Worm (Caenorhabditis elegans) whole organism, late embryonic: ENCODE measurements around the gene K02D10.8.

Experiments
- C38D4.7 ChIP-seq: fragments of 200-800 bp; sonication (Bioruptor generic); optimal IDR thresholded peaks from 2 replicates; lab custom pipeline; 2018; ENCODE audit warnings: mild to moderate bottlenecking, missing genetic modification characterization, moderate library complexity, missing compliant biosample characterization
- K02D7.2 ChIP-seq: sonication (generic microtip); optimal IDR thresholded peaks from 2 replicates; lab custom pipeline; 2017; ENCODE audit warnings: mild to moderate bottlenecking, missing genetic modification characterization, missing compliant biosample characterization
- K09A11.1 ChIP-seq: sonication (generic microtip); optimal IDR thresholded peaks from 2 replicates; lab custom pipeline; 2017; ENCODE audit warnings: antibody characterized with exemption, mild to moderate bottlenecking, missing genetic modification characterization, missing compliant biosample characterization; ENCODE audit not compliant: insufficient read depth
- T23F11.4 ChIP-seq: fragments of 200-800 bp; sonication (Bioruptor generic); optimal IDR thresholded peaks from 2 replicates; lab custom pipeline; 2018; ENCODE audit warnings: mild to moderate bottlenecking, missing genetic modification characterization, missing compliant biosample characterization
- Y22D7AL.16 ChIP-seq: sonication (generic microtip); optimal IDR thresholded peaks from 2 replicates; lab custom pipeline; 2016; ENCODE audit warnings: missing genetic modification characterization, missing compliant biosample characterization
- ceh-14 ChIP-seq: sonication (generic microtip); optimal IDR thresholded peaks from 2 replicates; lab custom pipeline; 2016; ENCODE audit warnings: missing genotype, missing genetic modification characterization, missing compliant biosample characterization
- ceh-2 ChIP-seq: sonication (generic microtip); optimal IDR thresholded peaks from 2 replicates; lab custom pipeline; 2016; ENCODE audit warnings: missing genotype, missing genetic modification characterization, missing compliant biosample characterization
- ceh-22 ChIP-seq: sonication (generic microtip); optimal IDR thresholded peaks from 2 replicates; lab custom pipeline; 2017; ENCODE audit warnings: missing biosample characterization, missing genetic modification characterization
- ceh-30 ChIP-seq: fragments of 150-350 bp; optimal IDR thresholded peaks from 2 replicates; lab custom pipeline; 2014; ENCODE audit warnings: missing biosample characterization, missing genetic modification characterization
- ceh-31 ChIP-seq: sonication (generic microtip); optimal IDR thresholded peaks from 2 replicates; lab custom pipeline; 2016; ENCODE audit warnings: missing genetic modification characterization, missing compliant biosample characterization
- ceh-34 ChIP-seq: sonication (generic microtip); optimal IDR thresholded peaks from 2 replicates; lab custom pipeline; 2016; ENCODE audit warnings: mild to moderate bottlenecking, missing genetic modification characterization, missing compliant biosample characterization
- ceh-45 ChIP-seq: fragments of 200-800 bp; sonication (Bioruptor generic); IDR thresholded peaks from 2 replicates; pipeline ENCODE4 v1.3.6; 2022; ENCODE audit warnings: missing genetic modification reagents, missing genetic modification characterization, missing compliant biosample characterization
- ceh-48 ChIP-seq: sonication (generic microtip); optimal IDR thresholded peaks from 2 replicates; lab custom pipeline; 2016; ENCODE audit warnings: missing genetic modification characterization, inconsistent platforms, missing compliant biosample characterization
- ceh-6 ChIP-seq: fragments of 200-800 bp; sonication (Bioruptor generic); optimal IDR thresholded peaks from 2 replicates; lab custom pipeline; 2018; ENCODE audit warnings: mild to moderate bottlenecking, missing genetic modification characterization, missing compliant biosample characterization
- ceh-9 ChIP-seq: sonication (generic microtip); optimal IDR thresholded peaks from 2 replicates; lab custom pipeline; 2016; ENCODE audit warnings: mild to moderate bottlenecking, missing genetic modification characterization, inconsistent platforms, missing compliant biosample characterization
- dmd-4 ChIP-seq: sonication (generic microtip); optimal IDR thresholded peaks from 2 replicates; lab custom pipeline; 2016; ENCODE audit warnings: borderline replicate concordance, missing genetic modification characterization, missing compliant biosample characterization
- dve-1 ChIP-seq: sonication (generic microtip); optimal IDR thresholded peaks from 2 replicates; lab custom pipeline; 2017; ENCODE audit warnings: antibody characterized with exemption, mild to moderate bottlenecking, missing genetic modification characterization, missing compliant biosample characterization
- elt-2 ChIP-seq: sonication (generic microtip); optimal IDR thresholded peaks from 2 replicates; lab custom pipeline; 2016; ENCODE audit warnings: missing genetic modification reagents, missing genetic modification characterization, missing compliant biosample characterization
- elt-4 ChIP-seq: sonication (generic microtip); optimal IDR thresholded peaks from 2 replicates; lab custom pipeline; 2016; ENCODE audit warnings: missing genetic modification characterization, missing compliant biosample characterization
- ets-4 ChIP-seq: sonication (generic microtip); optimal IDR thresholded peaks from 2 replicates; lab custom pipeline; 2016; ENCODE audit warnings: missing genetic modification characterization, missing compliant biosample characterization
- eyg-1 ChIP-seq: sonication (generic microtip); optimal IDR thresholded peaks from 2 replicates; lab custom pipeline; 2016; ENCODE audit warnings: missing genotype, missing genetic modification characterization, missing compliant biosample characterization
- fax-1 ChIP-seq: sonication (generic microtip); optimal IDR thresholded peaks from 2 replicates; lab custom pipeline; 2016; ENCODE audit warnings: missing genotype, missing genetic modification characterization, missing compliant biosample characterization
- fkh-10 ChIP-seq: fragments of 150-350 bp; optimal IDR thresholded peaks from 2 replicates; lab custom pipeline; 2014; ENCODE audit warnings: missing biosample characterization, missing genetic modification reagents, missing genetic modification characterization
- fkh-6 ChIP-seq: sonication (generic microtip); optimal IDR thresholded peaks from 2 replicates; lab custom pipeline; 2016; ENCODE audit warnings: missing genetic modification characterization, missing compliant biosample characterization
- gmeb-2 ChIP-seq: sonication (generic microtip); optimal IDR thresholded peaks from 2 replicates; lab custom pipeline; 2016; ENCODE audit warnings: missing genetic modification characterization, inconsistent platforms, missing compliant biosample characterization
- hlh-13 ChIP-seq: fragments of 200-800 bp; sonication (Bioruptor generic); optimal IDR thresholded peaks from 2 replicates; lab custom pipeline; 2018; ENCODE audit warnings: mild to moderate bottlenecking, missing genetic modification characterization, missing compliant biosample characterization
- hlh-15 ChIP-seq: sonication (generic microtip); optimal IDR thresholded peaks from 2 replicates; lab custom pipeline; 2016; ENCODE audit warnings: missing genetic modification characterization, missing compliant biosample characterization
- hlh-30 ChIP-seq: sonication (generic microtip); optimal IDR thresholded peaks from 2 replicates; lab custom pipeline; 2017; ENCODE audit warnings: antibody characterized with exemption, missing genetic modification characterization, missing compliant biosample characterization; ENCODE audit not compliant: insufficient read depth
- lim-6 ChIP-seq: sonication (generic microtip); optimal IDR thresholded peaks from 2 replicates; lab custom pipeline; 2016; ENCODE audit warnings: missing genetic modification characterization, missing compliant biosample characterization
- lin-11 ChIP-seq: fragments of 200-800 bp; sonication (Bioruptor generic); optimal IDR thresholded peaks from 2 replicates; lab custom pipeline; 2018; ENCODE audit warnings: mild to moderate bottlenecking, missing genetic modification characterization, missing compliant biosample characterization
- mec-3 ChIP-seq: sonication (generic microtip); optimal IDR thresholded peaks from 2 replicates; lab custom pipeline; 2016; ENCODE audit warnings: borderline replicate concordance, missing genetic modification characterization, missing compliant biosample characterization
- nfya-1 ChIP-seq: sonication (generic microtip); optimal IDR thresholded peaks from 2 replicates; lab custom pipeline; 2017; ENCODE audit warnings: missing genetic modification characterization, mild to moderate bottlenecking, missing compliant biosample characterization, antibody characterized with exemption, moderate library complexity
- nhr-11 ChIP-seq: fragments of 150-350 bp; optimal IDR thresholded peaks from 2 replicates; lab custom pipeline; 2014; ENCODE audit warnings: missing biosample characterization, missing genetic modification characterization
- npax-4 ChIP-seq: sonication (generic microtip); optimal IDR thresholded peaks from 2 replicates; lab custom pipeline; 2016; ENCODE audit warnings: missing genetic modification characterization, missing compliant biosample characterization
- odd-2 ChIP-seq: sonication (generic microtip); optimal IDR thresholded peaks from 2 replicates; lab custom pipeline; 2017; ENCODE audit warnings: antibody characterized with exemption, mild to moderate bottlenecking, missing genetic modification characterization, missing compliant biosample characterization
- pat-9 ChIP-seq: fragments of 200-800 bp; sonication (Bioruptor generic); optimal IDR thresholded peaks from 2 replicates; lab custom pipeline; 2018; ENCODE audit warnings: mild to moderate bottlenecking, missing genetic modification characterization, moderate library complexity, missing compliant biosample characterization
- pax-1 ChIP-seq: fragments of 150-350 bp; optimal IDR thresholded peaks from 2 replicates; lab custom pipeline; 2014; ENCODE audit warnings: missing biosample characterization, missing genetic modification characterization
- pha-4 ChIP-seq: fragments of 150-350 bp; optimal IDR thresholded peaks from 2 replicates; lab custom pipeline; 2018; ENCODE audit warnings: missing biosample characterization, missing genetic modification reagents, missing genetic modification characterization
- pros-1 ChIP-seq: fragments of 150-350 bp; optimal IDR thresholded peaks from 2 replicates; lab custom pipeline; 2014; ENCODE audit warnings: missing biosample characterization, missing genetic modification reagents, missing genetic modification characterization
- ref-2 ChIP-seq: sonication (generic microtip); optimal IDR thresholded peaks from 2 replicates; lab custom pipeline; 2016; ENCODE audit warnings: missing genetic modification characterization, missing compliant biosample characterization
- sdc-2 ChIP-seq: sonication (generic microtip); optimal IDR thresholded peaks from 2 replicates; lab custom pipeline; 2016; ENCODE audit warnings: missing genotype, missing genetic modification characterization, missing compliant biosample characterization
- sox-2 ChIP-seq: fragments of 200-800 bp; sonication (Bioruptor generic); IDR thresholded peaks from 2 replicates; pipeline ENCODE4 v1.3.6; 2022; ENCODE audit warnings: missing genetic modification reagents, missing genetic modification characterization, missing compliant biosample characterization
- sox-4 ChIP-seq: sonication (generic microtip); optimal IDR thresholded peaks from 2 replicates; lab custom pipeline; 2017; ENCODE audit warnings: mild to moderate bottlenecking, missing genetic modification characterization, inconsistent platforms, missing compliant biosample characterization
- tbx-2 ChIP-seq: sonication (generic microtip); optimal IDR thresholded peaks from 2 replicates; lab custom pipeline; 2016; ENCODE audit warnings: missing genetic modification characterization, missing compliant biosample characterization
- tbx-7 ChIP-seq: sonication (generic microtip); optimal IDR thresholded peaks from 2 replicates; lab custom pipeline; 2016; ENCODE audit warnings: missing genotype, missing genetic modification characterization, missing compliant biosample characterization
- ttx-3 ChIP-seq: sonication (generic microtip); optimal IDR thresholded peaks from 2 replicates; lab custom pipeline; 2016; ENCODE audit warnings: missing genetic modification reagents, missing genetic modification characterization, missing compliant biosample characterization
- unc-3 ChIP-seq, 2 experiments: fragments of 200-800 bp in 1 of 2; sonication (Bioruptor generic) in 1 of 2; sonication (generic microtip) in 1 of 2; conservative IDR thresholded peaks in 1 of 2; optimal IDR thresholded peaks in 1 of 2; 2 replicates each; pipeline versions ENCODE4 v1.3.6 to Lab custom; 2016 to 2022; ENCODE audit warnings: missing compliant biosample characterization in 2 of 2, missing genetic modification characterization in 2 of 2, missing genetic modification reagents in 1 of 2
- unc-42 ChIP-seq: sonication (generic microtip); optimal IDR thresholded peaks from 2 replicates; lab custom pipeline; 2016; ENCODE audit warnings: missing genotype, missing genetic modification characterization, missing compliant biosample characterization
- unc-55 ChIP-seq: sonication (generic microtip); optimal IDR thresholded peaks from 2 replicates; lab custom pipeline; 2017; ENCODE audit warnings: missing biosample characterization, missing genetic modification reagents, missing genetic modification characterization
- zip-5 ChIP-seq: sonication (generic microtip); optimal IDR thresholded peaks from 2 replicates; lab custom pipeline; 2016; ENCODE audit warnings: missing genetic modification characterization, missing compliant biosample characterization
- ztf-16 ChIP-seq: sonication (generic microtip); optimal IDR thresholded peaks from 2 replicates; lab custom pipeline; 2017; ENCODE audit warnings: missing genetic modification characterization, missing compliant biosample characterization

K02D10.8 gene

ce11 chrIII:8741276-8741860 is 44.8 kb upstream of the K02D10.8 start, which contains the start of gene pdhk-2:
Gene pdhk-2, minus strand, starts transcription at chrIII:8741412.
- peak; percentile 81 for TF ChIP-seq dve-1 (tag; lab: Kevin White, UChicago)
- no peak for TF ChIP-seq lim-6 (tag; lab: Kevin White, UChicago)
- TF ChIP-seq C38D4.7 (GFP tag; lab: Kevin White, UChicago) = peak; percentile 43
- TF ChIP-seq pax-1 = no peak
- no peak for TF ChIP-seq npax-4
- no peak for TF ChIP-seq fkh-10 (GFP tag; lab: Kevin White, UChicago)
- no peak for TF ChIP-seq ceh-22 (tag; lab: Kevin White, UChicago)
- TF ChIP-seq lin-11 (tag; lab: Kevin White, UChicago) = peak; percentile 65
- peak; percentile 27 for TF ChIP-seq hlh-13 (GFP tag; lab: Kevin White, UChicago)
- TF ChIP-seq sdc-2 (tag; lab: Kevin White, UChicago) = peak; percentile 45
- peak; percentile 64 for TF ChIP-seq ets-4 (tag; lab: Kevin White, UChicago)
- peak; percentile 48 for TF ChIP-seq ttx-3 (tag; lab: Kevin White, UChicago)
- no peak for TF ChIP-seq pros-1
- TF ChIP-seq ztf-16 (tag; lab: Kevin White, UChicago) = peak; percentile 71
- peak; percentile 85 for TF ChIP-seq ceh-14 (tag; lab: Kevin White, UChicago)
- TF ChIP-seq ceh-48 (tag; lab: Kevin White, UChicago) = peak; percentile 55
- TF ChIP-seq hlh-30 = peak; percentile 33
- peak; percentile 24 for TF ChIP-seq dmd-4 (tag; lab: Kevin White, UChicago)
- no peak for TF ChIP-seq elt-4 (tag; lab: Kevin White, UChicago)
- TF ChIP-seq hlh-15 (tag; lab: Kevin White, UChicago) = peak; percentile 43
- TF ChIP-seq pat-9 (tag; lab: Kevin White, UChicago) = peak; percentile 38
- TF ChIP-seq fkh-6 (tag; lab: Kevin White, UChicago) = peak; percentile 64
- TF ChIP-seq K02D7.2 (tag; lab: Kevin White, UChicago) = peak; percentile 1
- TF ChIP-seq ceh-9 (tag; lab: Kevin White, UChicago) = no peak
- peak; percentile 58 for TF ChIP-seq ceh-2
- peak; percentile 40 for TF ChIP-seq T23F11.4 (GFP tag; lab: Kevin White, UChicago)
- peak; percentile 73 for TF ChIP-seq ceh-6 (GFP tag; lab: Kevin White, UChicago)
- TF ChIP-seq unc-55 = peak; percentile 68
- peak; percentile 63 for TF ChIP-seq gmeb-2 (tag; lab: Kevin White, UChicago)
- no peak for TF ChIP-seq odd-2 (tag; lab: Kevin White, UChicago)
- TF ChIP-seq ref-2 (tag; lab: Kevin White, UChicago) = peak; percentile 46
- TF ChIP-seq unc-42 (tag; lab: Kevin White, UChicago) = peak; percentile 90
- TF ChIP-seq tbx-7 = peak; percentile 24
- peak; percentile 45; the same call in 1 of the 2 replicates for TF ChIP-seq unc-3 (GFP tag; conservative IDR thresholded peaks at IDR 0.05; lab: Robert Waterston, UW)
- peak; percentile 40 for TF ChIP-seq unc-3 (tag; optimal IDR thresholded peaks at IDR 0.05; lab: Kevin White, UChicago)
- TF ChIP-seq nfya-1 (tag; lab: Kevin White, UChicago) = peak; percentile 89
- no peak for TF ChIP-seq zip-5 (tag; lab: Kevin White, UChicago)
- peak; percentile 74 for TF ChIP-seq sox-4
- TF ChIP-seq elt-2 (tag; lab: Kevin White, UChicago) = peak; percentile 71
- peak; percentile 67 for TF ChIP-seq K09A11.1 (tag; lab: Kevin White, UChicago)
- peak; percentile 55 for TF ChIP-seq ceh-30
- TF ChIP-seq ceh-34 (tag; lab: Kevin White, UChicago) = peak; percentile 84
- no peak for TF ChIP-seq sox-2 (GFP tag; lab: Robert Waterston, UW)
- TF ChIP-seq ceh-45 (GFP tag; lab: Robert Waterston, UW) = 0 out of 2 replicates have a peak, but pooled peaks have one; percentile 53
- peak; percentile 82 for TF ChIP-seq ceh-31
- TF ChIP-seq tbx-2 (tag; lab: Kevin White, UChicago) = peak; percentile 83
- TF ChIP-seq mec-3 (tag; lab: Kevin White, UChicago) = no peak
- TF ChIP-seq fax-1 (tag; lab: Kevin White, UChicago) = peak; percentile 44
- TF ChIP-seq eyg-1 (tag; lab: Kevin White, UChicago) = peak; percentile 12
- TF ChIP-seq nhr-11 = no peak
- TF ChIP-seq Y22D7AL.16 (tag; lab: Kevin White, UChicago) = peak; percentile 6
- no peak for TF ChIP-seq pha-4 (tag; lab: Kevin White, UChicago)
